Worm (Caenorhabditis elegans): Measurements from ENCODE around the gene slc-46A.
A peak's percentile ranks its signal among the peaks of the same experiment; 100 is the strongest.

Gene slc-46A

DNA sequence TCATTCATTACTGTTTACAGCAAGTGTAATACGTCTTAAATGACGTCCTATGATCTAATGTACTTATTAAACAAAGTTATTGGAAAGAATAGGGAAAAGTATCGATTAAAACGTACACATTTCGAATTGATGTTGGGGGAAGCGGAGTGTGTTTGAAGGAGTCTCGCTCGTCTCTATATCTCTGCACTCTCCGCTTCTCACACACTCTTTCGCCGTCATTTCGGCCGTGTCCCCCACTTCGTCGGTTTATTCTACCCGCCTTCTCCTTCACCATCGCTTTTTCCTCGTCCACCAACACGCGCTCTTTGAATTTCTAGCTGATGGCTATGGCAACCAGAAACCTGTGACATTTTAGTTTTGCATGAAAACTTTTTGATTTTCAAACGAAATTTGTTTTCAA lies 49.8 kb downstream of the slc-46A start (continued):
- TF ChIP-seq lin-13 (GFP tag; optimal IDR thresholded peaks at IDR 0.05) (no peak), alr-1 (tag; optimal IDR thresholded peaks at IDR 0.05; ENCODE audit: borderline replicate concordance) (no peak), egl-13 (tag; optimal IDR thresholded peaks at IDR 0.05) (no peak), lir-3 (tag; optimal IDR thresholded peaks at IDR 0.05; ENCODE audit: poor library complexity) (peak; percentile 26), zag-1 (tag; optimal IDR thresholded peaks at IDR 0.05) (no peak), isw-1 (GFP tag; IDR thresholded peaks at IDR 0.05) (peak; percentile 2; the same call in 1 of the 2 replicates), sup-37 (GFP tag; optimal IDR thresholded peaks at IDR 0.05) (no peak), ceh-8 (GFP tag; optimal IDR thresholded peaks at IDR 0.05) (no peak), mef-2 (tag; optimal IDR thresholded peaks at IDR 0.05) (no peak), nhr-47 (tag; optimal IDR thresholded peaks at IDR 0.05) (peak; percentile 8), C34B4.2 (tag; optimal IDR thresholded peaks at IDR 0.05) (no peak), xbp-1 (tag; optimal IDR thresholded peaks at IDR 0.05) (peak; percentile 25), vab-15 (tag; optimal IDR thresholded peaks at IDR 0.05) (no peak), elt-3 (tag; optimal IDR thresholded peaks at IDR 0.05) (no peak), unc-30 (tag; optimal IDR thresholded peaks at IDR 0.05) (no peak), blmp-1 (tag; optimal IDR thresholded peaks at IDR 0.05) (no peak), nhr-77 (tag; optimal IDR thresholded peaks at IDR 0.05) (no peak), C04F5.9 (tag; optimal IDR thresholded peaks at IDR 0.05) (no peak), mdl-1 (tag; optimal IDR thresholded peaks at IDR 0.05) (no peak), nhr-20 (tag; optimal IDR thresholded peaks at IDR 0.05) (peak; percentile 27), efl-3 (GFP tag; optimal IDR thresholded peaks at IDR 0.05) (no peak), mab-9 (GFP tag; IDR thresholded peaks at IDR 0.05) (no peak), fkh-8 (tag; optimal IDR thresholded peaks at IDR 0.05) (peak; percentile 43), nhr-11 (tag; optimal IDR thresholded peaks at IDR 0.05) (no peak), ceh-88 (GFP tag; IDR thresholded peaks at IDR 0.05) (no peak), F16B12.6 (tag; optimal IDR thresholded peaks at IDR 0.05) (peak; percentile 34), ztf-11 (tag; optimal IDR thresholded peaks at IDR 0.05) (no peak), hlh-17 (GFP tag; optimal IDR thresholded peaks at IDR 0.05; ENCODE audit: borderline replicate concordance) (no peak), nhr-71 (tag; optimal IDR thresholded peaks at IDR 0.05) (peak; percentile 40), unc-62 (GFP tag; optimal IDR thresholded peaks at IDR 0.05) (no peak), zip-4 (GFP tag; optimal IDR thresholded peaks at IDR 0.05) (no peak), mep-1 (tag; optimal IDR thresholded peaks at IDR 0.05) (no peak), ceh-63 (GFP tag; optimal IDR thresholded peaks at IDR 0.05) (no peak), unc-98 (GFP tag; IDR thresholded peaks at IDR 0.05) (no peak), nhr-85 (tag) (peak; percentile 58), dpl-1 (GFP tag; optimal IDR thresholded peaks at IDR 0.05) (peak in 2 of 3 experiments; percentile 7 to 11), ama-1 (optimal IDR thresholded peaks at IDR 0.05) (no peak), Y116A8C.19 (tag; optimal IDR thresholded peaks at IDR 0.05; ENCODE audit: borderline replicate concordance) (no peak), rnt-1 (tag; optimal IDR thresholded peaks at IDR 0.05) (peak; percentile 42), lin-14 (GFP tag; optimal IDR thresholded peaks at IDR 0.05) (peak; percentile 71), nhr-76 (tag; optimal IDR thresholded peaks at IDR 0.05) (no peak), skn-1 (tag; optimal IDR thresholded peaks at IDR 0.05) (peak; percentile 5), egl-27 (tag; optimal IDR thresholded peaks at IDR 0.05) (no peak), ceh-90 (tag; optimal IDR thresholded peaks at IDR 0.05) (no peak), C16A3.4 (tag; optimal IDR thresholded peaks at IDR 0.05) (no peak), fkh-4 (tag; optimal IDR thresholded peaks at IDR 0.05; ENCODE audit: borderline replicate concordance) (no peak), nhr-12 (tag; optimal IDR thresholded peaks at IDR 0.05) (no peak), unc-86 (tag; optimal IDR thresholded peaks at IDR 0.05) (peak; percentile 37), nhr-90 (tag; optimal IDR thresholded peaks at IDR 0.05; ENCODE audit: poor library complexity) (no peak), efl-1 (optimal IDR thresholded peaks at IDR 0.05) (peak; percentile 37 to 47), efl-1 (GFP tag; optimal IDR thresholded peaks at IDR 0.05 in 1 of 2) (peak in 1 of 2 experiments; percentile 46), dsc-1 (tag; optimal IDR thresholded peaks at IDR 0.05) (peak; percentile 13), hpl-2 (GFP tag; optimal IDR thresholded peaks at IDR 0.05) (no peak)

Measured in whole organism, L1 larva.